Fruit fly (Drosophila melanogaster): ENCODE data around the gene spz5.

The spz5 gene

DNA sequence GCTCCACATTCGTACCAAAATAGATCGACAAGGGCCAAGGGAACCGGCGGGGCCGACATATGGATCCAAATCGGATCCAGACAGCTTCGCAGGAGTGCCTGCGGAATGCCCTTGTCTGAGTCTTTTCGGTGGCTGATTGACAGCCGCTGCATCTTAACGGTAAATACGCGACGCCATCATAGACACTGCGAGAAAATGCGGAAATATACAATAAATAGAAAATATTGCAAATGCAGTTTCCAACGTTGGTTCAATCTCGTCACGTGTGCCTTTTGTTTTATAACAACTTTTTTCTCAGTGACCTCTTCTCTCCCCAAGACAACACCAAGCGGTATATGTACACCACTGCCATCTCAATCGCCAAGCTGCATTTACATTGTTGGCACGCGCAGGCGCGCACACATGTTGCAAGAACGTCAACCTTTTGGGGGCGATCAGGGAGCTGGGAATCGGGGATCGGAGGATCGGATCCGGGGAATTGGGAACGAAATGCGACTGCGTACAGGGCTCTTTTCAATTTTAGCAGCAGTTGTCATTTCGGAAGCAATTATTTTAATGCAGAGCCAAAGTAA is 39.1 kb downstream of the spz5 start:
- TF ChIP-seq CG8478 (optimal IDR thresholded peaks at IDR 0.05) (no peak), CTCF (optimal IDR thresholded peaks at IDR 0.05) (no peak)

DNA sequence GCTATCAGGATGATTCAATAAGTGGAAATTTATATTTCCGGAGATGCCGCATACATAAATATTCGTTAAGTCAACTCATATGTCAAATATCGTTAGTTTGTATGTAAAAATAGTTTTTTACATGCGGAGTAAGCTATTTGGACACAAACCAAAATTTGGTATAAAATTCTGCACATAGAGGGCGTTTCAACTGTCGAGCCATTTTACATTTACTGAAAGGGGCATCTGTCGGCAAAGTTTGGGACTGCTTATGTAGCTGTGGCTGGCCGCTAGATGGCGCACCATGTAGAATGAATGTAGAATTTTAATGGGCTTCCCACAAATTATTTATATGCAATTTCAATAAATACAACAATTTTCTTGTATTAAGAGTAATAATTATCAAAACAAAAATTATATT is 40.2 kb downstream of the spz5 start:
- no peak for TF ChIP-seq CG8478 (optimal IDR thresholded peaks at IDR 0.05)
- peak; percentile 97 to 100 for TF ChIP-seq CTCF (optimal IDR thresholded peaks at IDR 0.05)

dm6 chr3L:2850966-2851365 is 41.0 kb downstream of the spz5 start:
- TF ChIP-seq CTCF (optimal IDR thresholded peaks at IDR 0.05) (no peak), CG8478 (optimal IDR thresholded peaks at IDR 0.05) (no peak)

DNA sequence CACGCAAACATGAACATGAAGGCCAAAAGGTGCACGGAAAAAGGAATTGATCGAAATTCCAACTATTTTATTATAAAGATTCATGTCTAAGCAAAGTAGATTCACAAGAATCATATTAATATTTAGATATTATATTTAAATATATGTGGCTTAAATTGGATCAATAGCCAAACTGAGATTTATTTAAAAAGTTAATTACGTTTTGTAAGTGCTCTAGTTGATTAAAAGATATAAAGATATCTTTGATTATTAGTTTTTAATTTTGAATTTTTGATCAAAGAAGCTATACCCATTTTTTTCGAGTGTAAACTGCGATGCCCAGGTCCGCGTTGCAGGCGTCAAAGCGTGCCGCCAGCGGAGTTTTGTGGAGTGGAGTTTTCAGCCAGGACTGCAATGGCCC is 43.0 kb downstream of the spz5 start:
- TF ChIP-seq CTCF (optimal IDR thresholded peaks at IDR 0.05): no peak
- no peak for TF ChIP-seq CG8478 (optimal IDR thresholded peaks at IDR 0.05)

DNA sequence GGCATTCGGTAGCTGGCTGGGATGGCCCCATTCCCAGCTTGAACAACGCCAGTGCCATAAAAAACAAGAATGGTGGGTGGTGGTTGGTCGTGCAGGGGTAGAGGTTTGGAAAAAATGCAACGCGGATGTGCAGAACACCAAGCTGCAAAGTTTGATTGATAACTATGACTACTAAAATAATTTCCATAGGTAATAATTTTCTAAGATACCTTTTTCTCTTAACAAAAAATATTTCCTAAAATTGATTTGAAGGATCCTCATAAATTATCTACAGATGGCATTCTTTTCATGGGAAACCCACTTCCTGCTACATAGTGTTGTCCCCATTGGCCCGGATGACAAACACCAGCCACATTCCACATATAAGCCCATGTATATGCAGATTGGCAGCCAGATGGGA is 43.7 kb downstream of the spz5 start:
- no peak for TF ChIP-seq CG8478 (optimal IDR thresholded peaks at IDR 0.05)
- TF ChIP-seq CTCF (optimal IDR thresholded peaks at IDR 0.05): no peak

dm6 chr3L:2847257-2847656 is 44.7 kb downstream of the spz5 start:
- TF ChIP-seq CTCF (optimal IDR thresholded peaks at IDR 0.05): no peak
- no peak for TF ChIP-seq CG8478 (optimal IDR thresholded peaks at IDR 0.05)

- TF ChIP-seq CTCF (optimal IDR thresholded peaks at IDR 0.05) (no peak), CG8478 (optimal IDR thresholded peaks at IDR 0.05) (no peak)
Observed at dm6 chr3L:2845630-2846029, 46.3 kb downstream of the spz5 start.

DNA sequence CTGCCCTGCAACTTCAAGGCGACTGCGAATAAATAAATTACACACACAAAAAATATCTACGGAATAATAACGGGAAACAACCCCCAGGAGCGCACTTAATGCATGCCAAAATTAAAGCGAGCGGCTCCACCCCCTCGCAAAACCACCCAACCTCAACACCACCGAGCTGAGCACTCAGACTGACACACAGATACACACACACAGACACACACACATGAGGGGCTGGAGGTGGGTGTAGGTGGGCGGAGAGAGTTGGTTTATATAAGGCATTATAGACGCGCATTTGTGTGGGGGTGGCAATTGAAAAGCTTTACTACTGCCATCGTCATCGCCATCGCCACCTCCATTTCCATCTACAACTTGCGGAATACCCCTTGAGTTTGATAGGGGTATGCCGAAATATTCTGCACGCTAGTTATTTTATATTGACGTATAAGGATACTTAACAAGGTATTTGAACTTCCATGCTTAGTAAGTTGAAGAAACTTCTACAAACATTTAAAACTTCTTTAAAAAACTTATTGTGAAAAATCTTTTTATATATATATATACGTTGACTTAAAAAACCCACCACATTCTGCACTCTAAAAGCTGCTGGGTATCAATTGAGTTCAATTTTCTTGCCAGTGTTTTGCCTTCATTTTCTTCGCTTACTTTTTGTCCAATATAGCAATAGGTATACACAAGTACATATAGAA is 46.9 kb downstream of the spz5 start:
- TF ChIP-seq CG8478 (optimal IDR thresholded peaks at IDR 0.05) (no peak), CTCF (optimal IDR thresholded peaks at IDR 0.05) (no peak)

DNA sequence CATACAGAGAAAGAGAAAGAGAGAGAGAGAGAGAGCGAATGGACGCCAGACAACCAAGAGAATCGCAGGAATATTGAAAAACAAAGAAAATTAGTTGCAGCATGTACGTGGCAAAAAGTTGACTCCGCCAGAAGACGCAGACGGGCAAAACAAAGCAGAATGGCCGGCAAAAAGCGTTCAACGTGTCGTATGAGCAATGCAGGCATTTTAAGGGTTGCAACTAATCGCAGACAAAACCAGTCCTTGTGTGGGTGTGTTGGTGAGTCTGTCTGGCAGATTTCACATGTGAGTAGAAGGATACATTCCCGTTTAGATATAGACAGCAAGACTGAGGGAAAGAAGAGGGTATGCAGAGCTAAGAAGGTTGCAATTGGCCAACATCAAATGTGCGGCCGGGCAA is 47.5 kb downstream of the spz5 start:
- TF ChIP-seq CG8478 (optimal IDR thresholded peaks at IDR 0.05) (no peak), CTCF (optimal IDR thresholded peaks at IDR 0.05) (no peak)

dm6 chr3L:2838191-2838803 is 53.7 kb downstream of the spz5 start:
- no peak for TF ChIP-seq CG8478 (optimal IDR thresholded peaks at IDR 0.05)
- no peak for TF ChIP-seq CTCF (optimal IDR thresholded peaks at IDR 0.05)

DNA sequence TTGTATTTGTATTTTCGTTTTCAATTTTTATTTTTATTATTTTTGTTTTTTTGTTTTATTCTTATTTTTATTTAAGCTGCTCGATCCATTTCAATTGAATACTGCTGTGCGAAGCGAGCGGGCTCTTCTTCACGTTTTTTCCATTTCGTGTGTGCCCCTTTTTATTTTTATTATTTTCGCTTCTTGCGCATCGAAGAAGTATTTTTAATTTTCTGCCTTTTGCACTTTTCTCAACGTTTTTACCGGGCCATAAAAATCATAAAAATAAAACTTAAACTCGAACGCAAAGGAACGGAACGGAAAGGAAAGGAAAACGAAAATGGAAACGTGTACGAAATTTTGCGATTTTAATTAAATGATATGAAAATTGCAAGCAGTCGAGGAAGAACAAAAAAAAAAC is 54.5 kb downstream of the spz5 start:
- TF ChIP-seq CG8478 (optimal IDR thresholded peaks at IDR 0.05): no peak
- no peak for TF ChIP-seq CTCF (optimal IDR thresholded peaks at IDR 0.05)

DNA sequence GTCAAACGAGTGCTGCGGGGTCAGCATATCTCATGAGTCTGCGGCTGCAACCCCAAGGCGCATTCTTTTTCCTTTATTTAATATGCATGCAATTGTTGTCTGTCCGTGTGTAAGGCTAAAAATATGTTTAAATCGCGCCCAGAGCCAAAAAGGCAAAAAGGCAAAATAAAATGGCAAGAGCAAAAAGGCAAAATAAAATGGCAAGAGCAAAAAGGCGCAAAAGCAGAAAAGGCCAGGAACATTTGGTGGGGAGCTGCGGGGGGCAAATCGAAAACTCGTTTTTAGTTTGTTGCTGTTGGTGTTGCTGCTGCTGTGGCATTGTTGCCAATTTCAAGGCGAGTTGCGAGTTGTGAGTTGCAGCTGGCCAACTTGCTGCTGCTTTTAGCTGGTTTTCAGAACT is 56.2 kb downstream of the spz5 start:
- TF ChIP-seq CG8478 (optimal IDR thresholded peaks at IDR 0.05) (no peak), CTCF (optimal IDR thresholded peaks at IDR 0.05) (no peak)

dm6 chr3L:2834980-2835379 is 57.0 kb downstream of the spz5 start:
- TF ChIP-seq CG8478 (optimal IDR thresholded peaks at IDR 0.05) (no peak), CTCF (optimal IDR thresholded peaks at IDR 0.05) (no peak)

- no peak for TF ChIP-seq CG8478 (optimal IDR thresholded peaks at IDR 0.05)
- no peak for TF ChIP-seq CTCF (optimal IDR thresholded peaks at IDR 0.05)
Observed at dm6 chr3L:2833652-2834051, 58.3 kb downstream of the spz5 start.
